Fruit fly (Drosophila melanogaster) whole organism, wandering third instar larva: Measurements from ENCODE around the gene Rpp14a.

Experiments
- Abd-B ChIP-seq: fragments of >200 bp; optimal IDR thresholded peaks from 2 replicates; lab custom pipeline; 2017; ENCODE audit warnings: missing biosample characterization, missing genetic modification characterization
- CG32264 ChIP-seq: fragments of 200-800 bp; sonication (Bioruptor generic); optimal IDR thresholded peaks from 2 replicates; lab custom pipeline; 2016; ENCODE audit warnings: missing biosample characterization, missing genetic modification characterization
- CG9705 ChIP-seq: fragments of 200-800 bp; sonication (Bioruptor generic); optimal IDR thresholded peaks from 2 replicates; lab custom pipeline; 2018; ENCODE audit warnings: missing biosample characterization, mild to moderate bottlenecking, missing genetic modification characterization
- CrebA ChIP-seq: fragments of 200-800 bp; sonication (Bioruptor generic); optimal IDR thresholded peaks from 2 replicates; lab custom pipeline; 2016; ENCODE audit warnings: missing biosample characterization, mild to moderate bottlenecking, missing genetic modification characterization, borderline replicate concordance
- Dfd ChIP-seq: fragments of >200 bp; optimal IDR thresholded peaks from 2 replicates; lab custom pipeline; 2017; ENCODE audit warnings: missing biosample characterization, missing genetic modification characterization
- Dif ChIP-seq: fragments of 200-275, 200-300 bp; sonication (Bioruptor generic); optimal IDR thresholded peaks from 2 replicates; lab custom pipeline; 2018; ENCODE audit warnings: missing biosample characterization, missing genetic modification characterization; ENCODE audit not compliant: partially characterized antibody
- GATAd ChIP-seq: sonication (Bioruptor generic); optimal IDR thresholded peaks from 2 replicates; lab custom pipeline; 2016; ENCODE audit warnings: missing biosample characterization, missing genetic modification characterization
- HLH106 ChIP-seq: fragments of 200-800 bp; optimal IDR thresholded peaks from 3 replicates; lab custom pipeline; 2019; ENCODE audit warnings: missing biosample characterization, mild to moderate bottlenecking, missing genetic modification characterization, moderate library complexity
- Hnf4 ChIP-seq: fragments of 200-800 bp; sonication (Bioruptor generic); optimal IDR thresholded peaks from 2 replicates; lab custom pipeline; 2016; ENCODE audit warnings: missing biosample characterization, mild to moderate bottlenecking, missing genetic modification characterization
- Hr78 ChIP-seq: fragments of >200 bp; optimal IDR thresholded peaks from 2 replicates; lab custom pipeline; 2017; ENCODE audit warnings: missing biosample characterization, missing genetic modification characterization
- Hr83 ChIP-seq: fragments of 200-300 bp; sonication (Bioruptor generic); optimal IDR thresholded peaks from 2 replicates; lab custom pipeline; 2016; ENCODE audit warnings: missing biosample characterization, mild to moderate bottlenecking, missing genetic modification characterization, moderate library complexity; ENCODE audit not compliant: poor library complexity, severe bottlenecking
- Jra ChIP-seq: sonication (Bioruptor generic); optimal IDR thresholded peaks from 2 replicates; lab custom pipeline; 2016; ENCODE audit warnings: missing biosample characterization, missing genetic modification characterization
- Mio ChIP-seq: sonication (Bioruptor generic); optimal IDR thresholded peaks from 2 replicates; lab custom pipeline; 2016; ENCODE audit warnings: missing biosample characterization, missing genetic modification characterization
- Myc ChIP-seq: fragments of >200 bp; optimal IDR thresholded peaks from 2 replicates; lab custom pipeline; 2017
- N ChIP-seq: fragments of >200 bp; optimal IDR thresholded peaks from 2 replicates; lab custom pipeline; 2018; ENCODE audit warnings: missing biosample characterization, missing external identifiers, missing genetic modification characterization
- OdsH ChIP-seq: fragments of 200-800 bp; sonication (Bioruptor generic); optimal IDR thresholded peaks from 2 replicates; lab custom pipeline; 2016; ENCODE audit warnings: missing biosample characterization, mild to moderate bottlenecking, missing genetic modification characterization
- Rel ChIP-seq, 2 experiments: fragments of 200-800 bp; sonication (Bioruptor generic) in 1 of 2; optimal IDR thresholded peaks; 2 replicates in 1 of 2; 3 replicates in 1 of 2; lab custom pipeline; 2016 to 2019; ENCODE audit warnings: mild to moderate bottlenecking in 2 of 2, missing biosample characterization in 2 of 2, missing genetic modification characterization in 2 of 2, moderate library complexity in 1 of 2
- Sp1 ChIP-seq: fragments of 200-800 bp; sonication (Bioruptor generic); optimal IDR thresholded peaks from 3 replicates; lab custom pipeline; 2019; ENCODE audit warnings: missing biosample characterization, mild to moderate bottlenecking, missing genetic modification characterization, moderate library complexity
- Vsx2 ChIP-seq: fragments of 200-300, 225-300 bp; sonication (Bioruptor generic); optimal IDR thresholded peaks from 2 replicates; lab custom pipeline; 2018; ENCODE audit warnings: missing biosample characterization, missing genetic modification characterization; ENCODE audit not compliant: partially characterized antibody
- br ChIP-seq: fragments of 200-800 bp; sonication (Bioruptor generic); optimal IDR thresholded peaks from 2 replicates; lab custom pipeline; 2016; ENCODE audit warnings: missing biosample characterization, missing genetic modification characterization
- brk ChIP-seq: fragments of 200-800 bp; sonication (Bioruptor generic); optimal IDR thresholded peaks from 2 replicates; lab custom pipeline; 2016; ENCODE audit warnings: missing biosample characterization, mild to moderate bottlenecking, missing genetic modification characterization
- dl ChIP-seq, 2 experiments: fragments of 175-275, 200-275 bp in 1 of 2; fragments of 200-275 bp in 1 of 2; sonication (Bioruptor generic); optimal IDR thresholded peaks; lab custom pipeline; 2018; ENCODE audit warnings: mild to moderate bottlenecking in 2 of 2, missing biosample characterization in 2 of 2, missing genetic modification characterization in 2 of 2, moderate library complexity in 2 of 2; ENCODE audit not compliant: partially characterized antibody in 2 of 2, insufficient read depth in 1 of 2
- dmrt93B ChIP-seq: fragments of 200-800 bp; sonication (Bioruptor generic); optimal IDR thresholded peaks from 2 replicates; lab custom pipeline; 2018; ENCODE audit warnings: missing biosample characterization, mild to moderate bottlenecking, missing genetic modification characterization
- dsf ChIP-seq: sonication (Bioruptor generic); optimal IDR thresholded peaks from 2 replicates; lab custom pipeline; 2016; ENCODE audit warnings: missing biosample characterization, missing genetic modification characterization, borderline replicate concordance
- ey ChIP-seq: fragments of 200-800 bp; sonication (Bioruptor generic); optimal IDR thresholded peaks from 2 replicates; lab custom pipeline; 2016; ENCODE audit warnings: missing biosample characterization, missing genetic modification characterization
- foxo ChIP-seq, 2 experiments: fragments of 200-800 bp; sonication (Bioruptor generic); optimal IDR thresholded peaks; 2 replicates in 1 of 2; 3 replicates in 1 of 2; lab custom pipeline; 2016 to 2017; ENCODE audit warnings: missing biosample characterization in 2 of 2, missing genetic modification characterization in 2 of 2
- fru ChIP-seq: fragments of 200-800 bp; sonication (Bioruptor generic); optimal IDR thresholded peaks from 3 replicates; lab custom pipeline; 2016; ENCODE audit warnings: missing biosample characterization, mild to moderate bottlenecking, missing genetic modification characterization
- h ChIP-seq: fragments of 200-800 bp; sonication (Bioruptor generic); optimal IDR thresholded peaks from 3 replicates; lab custom pipeline; 2016; ENCODE audit warnings: missing biosample characterization, mild to moderate bottlenecking, missing genetic modification characterization
- jim ChIP-seq: fragments of 175-275, 200-325 bp; sonication (Bioruptor generic); optimal IDR thresholded peaks from 2 replicates; lab custom pipeline; 2016; ENCODE audit warnings: missing biosample characterization, mild to moderate bottlenecking, missing genetic modification characterization
- lola ChIP-seq: fragments of >200 bp; optimal IDR thresholded peaks from 2 replicates; lab custom pipeline; 2017; ENCODE audit warnings: missing biosample characterization, missing genetic modification characterization
- pan ChIP-seq: fragments of >200 bp; optimal IDR thresholded peaks from 2 replicates; lab custom pipeline; 2017
- psq ChIP-seq: fragments of 200-800 bp; sonication (Bioruptor generic); optimal IDR thresholded peaks from 3 replicates; lab custom pipeline; 2017; ENCODE audit warnings: missing biosample characterization, mild to moderate bottlenecking, missing genetic modification characterization, moderate library complexity
- rgr ChIP-seq: fragments of 200-800 bp; sonication (Bioruptor generic); optimal IDR thresholded peaks from 3 replicates; lab custom pipeline; 2016; ENCODE audit warnings: missing biosample characterization, mild to moderate bottlenecking, missing genetic modification characterization
- sage ChIP-seq: fragments of 200-800 bp; sonication (Bioruptor generic); optimal IDR thresholded peaks from 2 replicates; lab custom pipeline; 2016; ENCODE audit warnings: missing biosample characterization, mild to moderate bottlenecking, missing genetic modification characterization
- sv ChIP-seq: fragments of 200-800 bp; sonication (Bioruptor generic); optimal IDR thresholded peaks from 3 replicates; lab custom pipeline; 2016; ENCODE audit warnings: missing biosample characterization, missing genetic modification characterization
- tai ChIP-seq: sonication (Bioruptor generic); optimal IDR thresholded peaks from 2 replicates; lab custom pipeline; 2016; ENCODE audit warnings: missing biosample characterization, missing genetic modification characterization
- usp ChIP-seq: fragments of >200 bp; optimal IDR thresholded peaks from 2 replicates; lab custom pipeline; 2017; ENCODE audit warnings: missing biosample characterization, missing genetic modification characterization
- woc ChIP-seq: sonication (Bioruptor generic); optimal IDR thresholded peaks from 2 replicates; lab custom pipeline; 2016; ENCODE audit warnings: missing biosample characterization, mild to moderate bottlenecking, missing genetic modification characterization

The Rpp14a gene

DNA sequence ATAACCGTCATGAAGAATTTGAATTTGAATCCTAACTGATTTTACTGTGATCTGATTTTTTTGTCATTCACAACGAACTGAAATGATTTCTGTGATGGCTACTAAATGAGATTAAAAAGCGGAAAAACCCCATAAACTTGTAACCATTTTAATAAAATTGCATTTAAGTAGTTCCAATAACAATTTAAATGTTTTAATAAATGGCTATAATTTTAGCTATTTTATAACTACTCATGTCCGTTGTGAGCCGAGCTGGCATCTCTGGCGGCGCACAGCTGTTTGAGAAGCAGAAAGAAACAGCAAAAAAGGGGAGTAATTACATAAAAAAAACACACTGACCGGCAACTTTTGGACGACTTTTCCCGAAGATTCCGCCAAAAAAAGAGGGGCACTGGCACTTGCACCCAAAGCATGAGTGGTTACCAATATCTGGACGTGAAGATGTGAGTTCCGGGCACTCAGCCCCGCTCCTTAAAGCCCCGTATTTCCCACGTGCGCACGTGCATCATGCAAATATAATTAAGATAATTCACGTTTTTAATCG, at the start of gene Rpp14a, which contains the start of gene CG7950:
Rpp14a (plus strand) TSS at position 268 of the 544 bp plus-strand sequence.
CG7950 (plus strand) TSS at position 268 of the 544 bp plus-strand sequence.
- TF ChIP-seq Vsx2 (no peak), usp (no peak), sage (GFP tag; lab: Kevin White, UChicago) (peak; percentile 62), Hr78 (no peak), psq (GFP tag; lab: Kevin White, UChicago) (peak; percentile 80), foxo (GFP tag; optimal IDR thresholded peaks at IDR 0.05; lab: Kevin White, UChicago) (peak in 1 of 2 experiments; percentile 88), Dif (GFP tag; lab: Kevin White, UChicago) (no peak), N (no peak), Sp1 (GFP tag; lab: Kevin White, UChicago) (peak; percentile 82), fru (GFP tag; lab: Kevin White, UChicago) (peak; percentile 85), ey (GFP tag; lab: Kevin White, UChicago) (peak; percentile 91), Dfd (GFP tag; lab: Kevin White, UChicago) (no peak), Mio (GFP tag; lab: Kevin White, UChicago) (peak; percentile 17), dsf (peak; percentile 69), HLH106 (tag; lab: Kevin White, UChicago) (peak; percentile 89), Rel (GFP tag; optimal IDR thresholded peaks at IDR 0.05; lab: Kevin White, UChicago) (no peak), Rel (tag; optimal IDR thresholded peaks at IDR 0.05; lab: Kevin White, UChicago) (peak; percentile 86), jim (GFP tag; lab: Kevin White, UChicago) (no peak), CrebA (GFP tag; lab: Kevin White, UChicago) (no peak), pan (lab: Kevin White, UChicago) (no peak), GATAd (GFP tag; lab: Kevin White, UChicago) (peak; percentile 65), brk (GFP tag; lab: Kevin White, UChicago) (no peak), lola (GFP tag; lab: Kevin White, UChicago) (no peak), woc (GFP tag; lab: Kevin White, UChicago) (peak; percentile 81), dmrt93B (peak; percentile 52), br (GFP tag; lab: Kevin White, UChicago) (peak; percentile 87), CG9705 (GFP tag; lab: Kevin White, UChicago) (peak; percentile 77), sv (peak; percentile 43), tai (GFP tag; lab: Kevin White, UChicago) (no peak), dl (GFP tag; optimal IDR thresholded peaks at IDR 0.05; lab: Kevin White, UChicago; ENCODE audit: insufficient read depth in 1 of 2, partially characterized antibody in 2 of 2) (no peak), rgr (GFP tag; lab: Kevin White, UChicago) (peak; percentile 93), Abd-B (GFP tag; lab: Kevin White, UChicago) (no peak), Jra (GFP tag; lab: Kevin White, UChicago) (peak; percentile 85), h (GFP tag; lab: Kevin White, UChicago) (peak; percentile 91), CG32264 (GFP tag; lab: Kevin White, UChicago) (peak; percentile 52), OdsH (GFP tag; lab: Kevin White, UChicago) (peak; percentile 81), Hr83 (peak; percentile 72), Hnf4 (GFP tag; lab: Kevin White, UChicago) (no peak), Myc (lab: Kevin White, UChicago) (peak; percentile 94)

- no peak for TF ChIP-seq sv
- TF ChIP-seq jim (GFP tag; lab: Kevin White, UChicago) = no peak
- no peak for TF ChIP-seq sage (GFP tag; lab: Kevin White, UChicago)
- TF ChIP-seq Vsx2 = no peak
- TF ChIP-seq Hr78 = no peak
- no peak for TF ChIP-seq Dfd (GFP tag; lab: Kevin White, UChicago)
- no peak for TF ChIP-seq pan (lab: Kevin White, UChicago)
- no peak for TF ChIP-seq dmrt93B
- no peak for TF ChIP-seq brk (GFP tag; lab: Kevin White, UChicago)
- no peak for TF ChIP-seq Mio (GFP tag; lab: Kevin White, UChicago)
- no peak for TF ChIP-seq br (GFP tag; lab: Kevin White, UChicago)
- TF ChIP-seq rgr (GFP tag; lab: Kevin White, UChicago) = no peak
- no peak for TF ChIP-seq Rel (GFP tag; optimal IDR thresholded peaks at IDR 0.05; lab: Kevin White, UChicago)
- TF ChIP-seq Rel (tag; optimal IDR thresholded peaks at IDR 0.05; lab: Kevin White, UChicago) = no peak
- no peak for TF ChIP-seq Abd-B (GFP tag; lab: Kevin White, UChicago)
- no peak for TF ChIP-seq h (GFP tag; lab: Kevin White, UChicago)
- TF ChIP-seq ey (GFP tag; lab: Kevin White, UChicago) = no peak
- no peak for TF ChIP-seq N
These were observed 47.5 kb upstream of the Rpp14a start, which contains the start of gene CG7912 for dm6 chr3R:30009173-30009572. CG7912 (minus strand) TSS chr3R:30009189.
